Fruit fly (Drosophila melanogaster) Kc167 (cell line): Measurements from ENCODE around the gene Lsp2.

Experiments
- Myc ChIP-seq: fragments of >200 bp; optimal IDR thresholded peaks from 2 replicates; lab custom pipeline; 2017; ENCODE audit warnings: missing external identifiers
- Sin3A ChIP-seq: fragments of >200 bp; optimal IDR thresholded peaks from 2 replicates; lab custom pipeline; 2018; ENCODE audit warnings: missing external identifiers
- h ChIP-seq: fragments of >200 bp; optimal IDR thresholded peaks from 3 replicates; lab custom pipeline; 2018; ENCODE audit warnings: missing external identifiers
- insv ChIP-seq: fragments of >200 bp; optimal IDR thresholded peaks from 3 replicates; lab custom pipeline; 2018; ENCODE audit warnings: missing external identifiers
- psq ChIP-seq: fragments of >200 bp; optimal IDR thresholded peaks from 2 replicates; lab custom pipeline; 2017; ENCODE audit warnings: missing external identifiers
- ttk ChIP-seq: sonication (Bioruptor generic); optimal IDR thresholded peaks from 2 replicates; lab custom pipeline; 2017; ENCODE audit warnings: missing external identifiers

The Lsp2 gene

DNA sequence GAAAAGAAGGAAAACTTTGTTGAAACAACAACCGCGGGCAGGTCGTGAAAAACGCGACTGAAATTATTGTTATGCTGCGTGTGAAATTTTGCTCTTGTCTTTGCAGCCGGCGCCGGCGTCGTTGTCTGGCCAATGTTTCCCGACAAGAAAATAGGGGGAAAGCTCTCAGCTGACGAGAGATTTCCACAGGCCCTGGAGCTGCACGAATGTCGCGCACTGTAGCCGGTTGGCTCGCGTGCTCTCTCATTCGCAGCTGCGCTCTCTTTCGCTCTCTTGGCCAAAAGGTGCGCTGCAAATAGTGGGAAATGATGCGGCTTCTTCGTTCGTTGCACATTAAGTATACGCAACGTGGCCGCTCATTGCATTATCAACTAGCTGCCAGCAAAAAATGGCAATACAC lies 34.5 kb downstream of the Lsp2 start, which contains the start of gene CG9760:
TSS of gene CG9760 (minus strand) at position 43 of the 400 bp plus-strand sequence.
- TF ChIP-seq Sin3A (no peak), ttk (no peak), psq (lab: Kevin White, UChicago) (no peak), Myc (lab: Kevin White, UChicago) (no peak), h (lab: Kevin White, UChicago) (no peak), insv (lab: Kevin White, UChicago) (no peak)

DNA sequence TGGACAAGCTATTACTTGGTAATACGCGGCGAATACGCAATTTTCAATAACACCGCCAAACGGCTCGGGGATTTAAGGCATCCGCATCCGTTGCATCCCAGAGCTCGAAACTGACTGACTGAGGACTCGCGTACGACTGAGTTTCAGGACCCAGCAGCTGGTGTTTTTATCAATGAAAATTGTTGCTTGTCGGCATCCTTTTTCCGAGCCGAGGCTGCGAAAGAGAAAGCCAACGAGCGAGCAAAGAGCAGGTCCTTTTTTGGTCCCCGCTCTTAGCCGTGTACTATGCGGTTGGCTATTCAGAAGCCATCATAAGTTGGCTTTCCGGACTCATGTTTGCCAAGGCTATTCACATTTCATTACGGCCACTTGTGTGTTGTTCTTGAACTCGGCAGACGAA lies 46.2 kb downstream of the Lsp2 start, which contains the start of gene Rh7:
TSS of gene Rh7 (minus strand) at position 101 of the 400 bp plus-strand sequence.
- TF ChIP-seq Sin3A: no peak
- no peak for TF ChIP-seq h (lab: Kevin White, UChicago)
- TF ChIP-seq ttk: no peak
- no peak for TF ChIP-seq insv (lab: Kevin White, UChicago)
- no peak for TF ChIP-seq psq (lab: Kevin White, UChicago)

DNA sequence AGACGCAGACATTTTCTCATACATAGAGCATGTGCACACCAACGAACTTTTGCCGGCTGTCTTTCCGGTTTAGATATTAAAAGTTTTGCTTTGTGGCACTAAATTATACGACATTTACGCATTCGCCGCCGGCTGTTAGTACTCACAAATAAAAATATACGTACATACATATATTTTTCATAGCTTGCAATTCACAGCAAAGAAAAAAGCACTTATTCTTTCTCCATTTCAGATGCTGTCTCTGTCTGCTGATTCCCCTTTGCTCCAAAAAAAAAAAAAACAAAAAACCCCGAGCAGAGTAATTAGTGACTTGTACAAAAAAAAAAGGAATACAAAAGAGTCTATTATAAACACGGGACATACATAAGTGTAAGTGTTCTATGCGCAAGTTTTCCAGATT lies 48.1 kb downstream of the Lsp2 start, which contains the start of gene CAH2:
TSS of gene CAH2 (plus strand) at position 301 of the 400 bp plus-strand sequence.
- no peak for TF ChIP-seq ttk
- TF ChIP-seq Myc (lab: Kevin White, UChicago): no peak
- TF ChIP-seq psq (lab: Kevin White, UChicago): no peak
- no peak for TF ChIP-seq insv (lab: Kevin White, UChicago)
- TF ChIP-seq h (lab: Kevin White, UChicago): no peak
- no peak for TF ChIP-seq Sin3A

DNA sequence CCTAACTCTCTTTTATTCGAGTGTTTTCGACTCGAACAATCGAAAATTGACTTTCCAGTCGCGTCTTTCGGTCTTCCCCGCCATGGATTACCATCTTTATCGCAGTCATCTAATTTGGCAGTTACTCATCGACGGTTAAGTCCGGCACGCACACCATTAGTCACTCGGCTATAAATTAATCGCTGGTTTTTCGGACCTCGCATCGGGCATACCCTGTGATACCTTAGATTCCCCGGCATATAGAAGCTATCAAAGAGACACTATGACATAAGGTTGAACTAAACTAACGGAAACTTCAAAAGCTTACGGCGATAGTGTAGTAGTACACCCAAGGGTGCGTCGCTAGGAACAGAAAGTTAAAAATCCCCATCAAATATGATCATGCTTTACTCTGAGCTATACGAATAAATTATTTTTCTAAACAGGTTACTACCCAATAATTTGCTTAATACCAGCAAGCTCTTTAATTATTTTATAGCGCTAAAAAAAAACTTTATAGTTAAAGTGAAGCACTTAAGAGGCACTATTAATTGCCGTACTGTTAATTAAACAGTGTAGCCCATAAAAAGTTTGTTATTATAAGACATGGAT lies 49.7 kb downstream of the Lsp2 start:
- TF ChIP-seq ttk (no peak), Myc (lab: Kevin White, UChicago) (no peak), h (lab: Kevin White, UChicago) (no peak), Sin3A (no peak), psq (lab: Kevin White, UChicago) (no peak), insv (lab: Kevin White, UChicago) (no peak)
